Fruit fly (Drosophila melanogaster) whole organism, pupa: ENCODE measurements around the gene CG17230.

ENCODE experiments used
- CG10348 ChIP-seq: fragments of 200-800 bp; sonication (Bioruptor generic); IDR thresholded peaks from 2 replicates; pipeline ENCODE4 v1.3.6; 2022; ENCODE audit warnings: missing biosample characterization, missing genetic modification characterization
- CG12605 ChIP-seq: fragments of 200-800 bp; sonication (Bioruptor generic); IDR thresholded peaks from 2 replicates; pipeline ENCODE4 v1.3.6; 2022; ENCODE audit warnings: missing biosample characterization, missing genetic modification characterization
- CG13204 ChIP-seq: fragments of 200-800 bp; sonication (Bioruptor generic); optimal IDR thresholded peaks from 2 replicates; lab custom pipeline; 2018; ENCODE audit warnings: missing biosample characterization, mild to moderate bottlenecking, missing genetic modification characterization, moderate library complexity
- CG14655 ChIP-seq: fragments of 200-800 bp; sonication (Bioruptor generic); optimal IDR thresholded peaks from 3 replicates; lab custom pipeline; 2017; ENCODE audit warnings: mild to moderate bottlenecking, missing biosample characterization, missing genetic modification reagents, missing genetic modification characterization
- CG17806 ChIP-seq: fragments of 200-800 bp; sonication (Bioruptor generic); optimal IDR thresholded peaks from 2 replicates; lab custom pipeline; 2018; ENCODE audit warnings: missing biosample characterization, mild to moderate bottlenecking, missing genetic modification characterization, moderate library complexity
- CG32121 ChIP-seq: fragments of 200-800 bp; sonication (Bioruptor generic); IDR thresholded peaks from 2 replicates; pipeline ENCODE4 v1.3.6; 2022; ENCODE audit warnings: missing biosample characterization, missing genetic modification characterization
- CG8159 ChIP-seq: fragments of 200-800 bp; sonication (Bioruptor generic); optimal IDR thresholded peaks from 3 replicates; lab custom pipeline; 2018; ENCODE audit warnings: missing biosample characterization, mild to moderate bottlenecking, missing genetic modification characterization, moderate library complexity
- CG8301 ChIP-seq: fragments of 200-800 bp; sonication (Bioruptor generic); optimal IDR thresholded peaks from 2 replicates; lab custom pipeline; 2018; ENCODE audit warnings: missing biosample characterization, mild to moderate bottlenecking, missing genetic modification characterization
- EcR ChIP-seq: fragments of 200-800 bp; sonication (Bioruptor generic); optimal IDR thresholded peaks from 3 replicates; lab custom pipeline; 2019; ENCODE audit warnings: missing biosample characterization, missing genetic modification characterization, mild to moderate bottlenecking, moderate library complexity, missing genetic modification reagents
- Ets98B ChIP-seq: fragments of 200-800 bp; sonication (Bioruptor generic); IDR thresholded peaks from 2 replicates; pipeline ENCODE4 v1.3.6; 2022; ENCODE audit warnings: missing biosample characterization, missing genetic modification characterization
- Pif1B ChIP-seq: fragments of 200-800 bp; sonication (Bioruptor generic); optimal IDR thresholded peaks from 3 replicates; lab custom pipeline; 2016; ENCODE audit warnings: missing biosample characterization, missing genetic modification characterization
- fd96Ca ChIP-seq: fragments of 200-800 bp; sonication (Bioruptor generic); IDR thresholded peaks from 3 replicates; pipeline ENCODE4 v1.3.6; 2022; ENCODE audit warnings: missing biosample characterization, missing genetic modification characterization
- gl ChIP-seq: fragments of 200-800 bp; sonication (Bioruptor generic); optimal IDR thresholded peaks from 2 replicates; lab custom pipeline; 2018; ENCODE audit warnings: missing biosample characterization, mild to moderate bottlenecking, missing genetic modification characterization

- no peak for TF ChIP-seq CG32121 (GFP tag; lab: Robert Waterston, UW)
- TF ChIP-seq EcR (GFP tag; lab: Kevin White, UChicago) = no peak
- TF ChIP-seq CG8159 (tag; lab: Kevin White, UChicago) = no peak
- no peak for TF ChIP-seq Pif1B
- TF ChIP-seq CG17806 (tag; lab: Kevin White, UChicago) = no peak
- no peak for TF ChIP-seq gl
- no peak for TF ChIP-seq CG13204 (GFP tag; lab: Kevin White, UChicago)
- TF ChIP-seq CG8301 = no peak
- no peak for TF ChIP-seq CG10348
- TF ChIP-seq Ets98B = no peak
- TF ChIP-seq CG14655 (GFP tag; lab: Kevin White, UChicago) = no peak
- no peak for TF ChIP-seq fd96Ca (GFP tag; lab: Robert Waterston, UW)
- no peak for TF ChIP-seq CG12605 (GFP tag; lab: Robert Waterston, UW)
Measured at dm6 chr3R:11458851-11459175, 21.2 kb downstream of the CG17230 start.
